Fruit fly (Drosophila melanogaster): ENCODE data around the gene CG13643.

CG13643 gene

dm6 chr3R:24917814-24918636 lies 12.2 kb upstream of the CG13643 start, which contains the start of the genes PIG-S, sud1 and CG11168 (continued):
- TF ChIP-seq Bgb (GFP tag; IDR thresholded peaks at IDR 0.05; ENCODE audit: partially characterized antibody): peak; percentile 87
- no peak for TF ChIP-seq CG10462 (GFP tag; optimal IDR thresholded peaks at IDR 0.05)
- peak; percentile 73 for TF ChIP-seq ind (GFP tag; optimal IDR thresholded peaks at IDR 0.05)
- no peak for TF ChIP-seq pb (GFP tag; optimal IDR thresholded peaks at IDR 0.05)
- TF ChIP-seq repo (GFP tag; optimal IDR thresholded peaks at IDR 0.05): no peak
- peak; percentile 60 for TF ChIP-seq CG3995 (GFP tag; optimal IDR thresholded peaks at IDR 0.05)
- TF ChIP-seq CG9609 (GFP tag; optimal IDR thresholded peaks at IDR 0.05): no peak
- peak; percentile 53 for TF ChIP-seq CG4424 (GFP tag; optimal IDR thresholded peaks at IDR 0.05)
- peak; percentile 42 for TF ChIP-seq CG12769 (tag; optimal IDR thresholded peaks at IDR 0.05)
- peak; percentile 92 for TF ChIP-seq hbn (GFP tag; IDR thresholded peaks at IDR 0.05; ENCODE audit: partially characterized antibody)
- TF ChIP-seq NK7.1 (GFP tag; optimal IDR thresholded peaks at IDR 0.05): no peak
- peak; percentile 21 for TF ChIP-seq CG30431 (GFP tag; optimal IDR thresholded peaks at IDR 0.05)
- TF ChIP-seq sens (GFP tag): no peak
- TF ChIP-seq HLH3B (GFP tag; IDR thresholded peaks at IDR 0.05): peak; percentile 49; the same call in 1 of the 2 replicates
- peak; percentile 81 for TF ChIP-seq CG14710 (tag; optimal IDR thresholded peaks at IDR 0.05)
- no peak for TF ChIP-seq Jarid2 (GFP tag; optimal IDR thresholded peaks at IDR 0.05)
- no peak for TF ChIP-seq CG11695 (GFP tag; IDR thresholded peaks at IDR 0.05)
- TF ChIP-seq Spps (tag; optimal IDR thresholded peaks at IDR 0.05): no peak
- no peak for TF ChIP-seq CG12299 (tag; optimal IDR thresholded peaks at IDR 0.05)
- peak; percentile 65; the same call in 1 of the 2 replicates for TF ChIP-seq sob (GFP tag; IDR thresholded peaks at IDR 0.05)
- no peak for TF ChIP-seq CG6854 (GFP tag; optimal IDR thresholded peaks at IDR 0.05)
- TF ChIP-seq CG15011 (GFP tag; optimal IDR thresholded peaks at IDR 0.05): no peak
- peak; percentile 84 for TF ChIP-seq Hr3 (GFP tag; optimal IDR thresholded peaks at IDR 0.05)
- peak; percentile 17; the same call in 1 of the 2 replicates for TF ChIP-seq Oaz (GFP tag; IDR thresholded peaks at IDR 0.05)
- TF ChIP-seq CG2129 (GFP tag; IDR thresholded peaks at IDR 0.05; ENCODE audit: partially characterized antibody): peak; percentile 87
- TF ChIP-seq Rx (GFP tag; IDR thresholded peaks at IDR 0.05): peak; percentile 35
- TF ChIP-seq Hr39 (optimal IDR thresholded peaks at IDR 0.05): no peak
- no peak for TF ChIP-seq run (tag; optimal IDR thresholded peaks at IDR 0.05)
- TF ChIP-seq Sox102F (GFP tag; optimal IDR thresholded peaks at IDR 0.05): no peak
- TF ChIP-seq HLH4C (GFP tag; IDR thresholded peaks at IDR 0.05; ENCODE audit: partially characterized antibody): peak; percentile 89
- TF ChIP-seq CG14965 (GFP tag; optimal IDR thresholded peaks at IDR 0.05; ENCODE audit: borderline replicate concordance): no peak
- TF ChIP-seq nmo (GFP tag; optimal IDR thresholded peaks at IDR 0.05): peak; percentile 85
- no peak for TF ChIP-seq CG12071 (GFP tag; optimal IDR thresholded peaks at IDR 0.05)
- no peak for TF ChIP-seq da (GFP tag; optimal IDR thresholded peaks at IDR 0.05)
- no peak for TF ChIP-seq CG4854 (GFP tag; optimal IDR thresholded peaks at IDR 0.05)
- TF ChIP-seq Med (GFP tag): peak; percentile 81
- TF ChIP-seq CG3281 (GFP tag; optimal IDR thresholded peaks at IDR 0.05): no peak
- peak; percentile 90 for TF ChIP-seq Vsx1 (GFP tag; optimal IDR thresholded peaks at IDR 0.05)
- TF ChIP-seq CG15479 (GFP tag; optimal IDR thresholded peaks at IDR 0.05): no peak
- peak; percentile 58; the same call in 1 of the 2 replicates for TF ChIP-seq CG4404 (GFP tag; IDR thresholded peaks at IDR 0.05)
- peak; percentile 47; the same call in 1 of the 2 replicates for TF ChIP-seq sisA (GFP tag; IDR thresholded peaks at IDR 0.05)
- peak; percentile 20; the same call in 1 of the 2 replicates for TF ChIP-seq ttk (GFP tag; IDR thresholded peaks at IDR 0.05)
- no peak for TF ChIP-seq trh (GFP tag; optimal IDR thresholded peaks at IDR 0.05)
- TF ChIP-seq org-1 (GFP tag; optimal IDR thresholded peaks at IDR 0.05): no peak
- TF ChIP-seq CG11560 (tag; IDR thresholded peaks at IDR 0.05): no peak
- peak; percentile 92 for TF ChIP-seq hb (GFP tag; IDR thresholded peaks at IDR 0.05; ENCODE audit: partially characterized antibody)
- TF ChIP-seq Lhr (GFP tag; optimal IDR thresholded peaks at IDR 0.05): peak; percentile 27
- TF ChIP-seq tio (GFP tag; optimal IDR thresholded peaks at IDR 0.05): no peak
- no peak for TF ChIP-seq lov (optimal IDR thresholded peaks at IDR 0.05)
- TF ChIP-seq lov (GFP tag; IDR thresholded peaks at IDR 0.05): 0 out of 3 replicates have a peak, but pooled peaks have one; percentile 23
